Worm (Caenorhabditis elegans) whole organism, L4 larva: ENCODE measurements around the gene aakg-1.

Source experiments
- D1046.2 ChIP-seq: fragments of 200-800 bp; sonication (Bioruptor generic); IDR thresholded peaks from 2 replicates; pipeline ENCODE4 v1.3.6; 2022; ENCODE audit warnings: missing genetic modification characterization, missing compliant biosample characterization
- F26F4.8 ChIP-seq: fragments of 200-800 bp; sonication (Bioruptor generic); conservative IDR thresholded peaks from 2 replicates; pipeline ENCODE4 v1.3.6; 2022; ENCODE audit warnings: missing genetic modification characterization, missing compliant biosample characterization
- F37D6.2 ChIP-seq: sonication (generic microtip); optimal IDR thresholded peaks from 2 replicates; lab custom pipeline; 2016; ENCODE audit warnings: mild to moderate bottlenecking, missing genetic modification characterization, missing compliant biosample characterization
- F44E2.7 ChIP-seq: fragments of 200-800 bp; sonication (Bioruptor generic); IDR thresholded peaks from 2 replicates; pipeline ENCODE4 v2.1.2; 2022; ENCODE audit warnings: missing genetic modification characterization, missing compliant biosample characterization
- T26A8.4 ChIP-seq: fragments of 200-800 bp; sonication (Bioruptor generic); IDR thresholded peaks from 2 replicates; pipeline ENCODE4 v1.3.6; 2022; ENCODE audit warnings: missing genetic modification characterization, missing compliant biosample characterization
- Y48G9A.11 ChIP-seq: fragments of 200-800 bp; sonication (Bioruptor generic); IDR thresholded peaks from 2 replicates; pipeline ENCODE4 v1.3.6; 2022; ENCODE audit warnings: missing genetic modification reagents, missing genetic modification characterization, missing compliant biosample characterization
- Y75B8A.6 ChIP-seq: fragments of 200-800 bp; sonication (Bioruptor generic); IDR thresholded peaks from 2 replicates; pipeline ENCODE4 v1.3.6; 2022; ENCODE audit warnings: missing genetic modification reagents, missing genetic modification characterization, missing compliant biosample characterization
- ZK337.2 ChIP-seq: fragments of 200-800 bp; sonication (Bioruptor generic); IDR thresholded peaks from 2 replicates; pipeline ENCODE4 v1.3.6; 2022; ENCODE audit warnings: missing genetic modification reagents, missing genetic modification characterization, missing compliant biosample characterization
- ZK546.5 ChIP-seq, 2 experiments: sonication (generic microtip); optimal IDR thresholded peaks; 2 replicates each; lab custom pipeline; 2017; ENCODE audit warnings: missing biosample characterization in 2 of 2, missing genetic modification characterization in 2 of 2
- aly-2 ChIP-seq: sonication (generic microtip); optimal IDR thresholded peaks from 2 replicates; lab custom pipeline; 2018; ENCODE audit warnings: missing biosample characterization, missing genetic modification characterization
- arid-1 ChIP-seq: fragments of 200-800 bp; sonication (Bioruptor generic); conservative IDR thresholded peaks from 2 replicates; pipeline ENCODE4 v1.3.6; 2022; ENCODE audit warnings: missing genetic modification reagents, missing genetic modification characterization, missing compliant biosample characterization
- attf-4 ChIP-seq: sonication (generic microtip); optimal IDR thresholded peaks from 3 replicates; lab custom pipeline; 2017; ENCODE audit warnings: missing biosample characterization, missing genetic modification characterization
- ceh-44 ChIP-seq: fragments of 200-800 bp; sonication (Bioruptor generic); IDR thresholded peaks from 2 replicates; pipeline ENCODE4 v1.3.6; 2022; ENCODE audit warnings: missing genetic modification reagents, missing genetic modification characterization, missing compliant biosample characterization
- ceh-62 ChIP-seq: sonication (generic microtip); optimal IDR thresholded peaks from 2 replicates; lab custom pipeline; 2017; ENCODE audit warnings: missing biosample characterization, missing genetic modification characterization
- ceh-82 ChIP-seq: sonication (generic microtip); optimal IDR thresholded peaks from 2 replicates; lab custom pipeline; 2017; ENCODE audit warnings: missing biosample characterization, missing genetic modification characterization
- ces-1 ChIP-seq: fragments of 150-350 bp; sonication (generic microtip); optimal IDR thresholded peaks from 4 replicates; lab custom pipeline; 2014; ENCODE audit warnings: missing biosample characterization, missing genetic modification reagents, missing genetic modification characterization
- cey-2 ChIP-seq: sonication (generic microtip); optimal IDR thresholded peaks from 3 replicates; lab custom pipeline; 2017; ENCODE audit warnings: missing genetic modification characterization, mild to moderate bottlenecking, missing compliant biosample characterization, antibody characterized with exemption, borderline replicate concordance; ENCODE audit not compliant: insufficient read depth
- ctbp-1 ChIP-seq: fragments of 200-800 bp; sonication (Bioruptor generic); IDR thresholded peaks from 2 replicates; pipeline ENCODE4 v1.3.6; 2022; ENCODE audit warnings: missing genetic modification reagents, missing genetic modification characterization, missing compliant biosample characterization
- daf-16 ChIP-seq, 3 experiments: sonication (generic microtip); optimal IDR thresholded peaks; 2 replicates each; lab custom pipeline; 2016 to 2017; ENCODE audit warnings: missing genetic modification characterization in 3 of 3, missing genetic modification reagents in 3 of 3, mild to moderate bottlenecking in 2 of 3, missing compliant biosample characterization in 2 of 3, missing biosample characterization in 1 of 3, moderate library complexity in 1 of 3
- daf-8 ChIP-seq: fragments of 200-800 bp; sonication (Bioruptor generic); IDR thresholded peaks from 2 replicates; pipeline ENCODE4 v1.3.6; 2022; ENCODE audit warnings: missing genetic modification characterization, missing compliant biosample characterization
- dmd-8 ChIP-seq: fragments of 200-800 bp; sonication (Bioruptor generic); IDR thresholded peaks from 2 replicates; pipeline ENCODE4 v1.3.6; 2022; ENCODE audit warnings: missing genetic modification characterization, missing compliant biosample characterization
- dmd-9 ChIP-seq: fragments of 200-800 bp; sonication (Bioruptor generic); IDR thresholded peaks from 2 replicates; pipeline ENCODE4 v1.3.6; 2022; ENCODE audit warnings: missing genetic modification reagents, missing genetic modification characterization, missing compliant biosample characterization
- dve-1 ChIP-seq: sonication (generic microtip); optimal IDR thresholded peaks from 2 replicates; lab custom pipeline; 2017; ENCODE audit warnings: antibody characterized with exemption, mild to moderate bottlenecking, missing genetic modification characterization, missing compliant biosample characterization; ENCODE audit not compliant: insufficient read depth
- egl-27 ChIP-seq: sonication (generic microtip); optimal IDR thresholded peaks from 3 replicates; lab custom pipeline; 2017; ENCODE audit warnings: missing biosample characterization, missing genetic modification reagents, missing genetic modification characterization
- egl-43 ChIP-seq: fragments of 200-800 bp; sonication (Bioruptor generic); IDR thresholded peaks from 2 replicates; pipeline ENCODE4 v1.3.6; 2022; ENCODE audit warnings: missing genetic modification reagents, missing genetic modification characterization, missing compliant biosample characterization
- fos-1 ChIP-seq: fragments of 150-350 bp; optimal IDR thresholded peaks from 2 replicates; lab custom pipeline; 2014; ENCODE audit warnings: missing biosample characterization, missing genetic modification characterization
- gei-8 ChIP-seq: fragments of 200-800 bp; sonication (Bioruptor generic); optimal IDR thresholded peaks from 2 replicates; lab custom pipeline; 2018; ENCODE audit warnings: mild to moderate bottlenecking, missing genetic modification characterization, missing compliant biosample characterization
- hlh-30 ChIP-seq: sonication (generic microtip); optimal IDR thresholded peaks from 2 replicates; lab custom pipeline; 2017; ENCODE audit warnings: antibody characterized with exemption, mild to moderate bottlenecking, missing genetic modification characterization, missing compliant biosample characterization; ENCODE audit not compliant: insufficient read depth
- lim-7 ChIP-seq: fragments of 200-800 bp; sonication (Bioruptor generic); IDR thresholded peaks from 2 replicates; pipeline ENCODE4 v1.3.6; 2022; ENCODE audit warnings: missing genetic modification characterization, missing compliant biosample characterization
- lin-13 ChIP-seq: fragments of 150-350 bp; optimal IDR thresholded peaks from 2 replicates; lab custom pipeline; 2014; ENCODE audit warnings: missing biosample characterization, missing genetic modification reagents, missing genetic modification characterization
- lin-38 ChIP-seq: fragments of 200-800 bp; sonication (Bioruptor generic); IDR thresholded peaks from 2 replicates; pipeline ENCODE4 v1.3.6; 2022; ENCODE audit warnings: missing genetic modification reagents, missing genetic modification characterization, missing compliant biosample characterization
- lin-39 ChIP-seq: fragments of 150-350 bp; optimal IDR thresholded peaks from 2 replicates; lab custom pipeline; 2014; ENCODE audit warnings: missing biosample characterization, missing genetic modification reagents, missing genetic modification characterization
- lsy-2 ChIP-seq, 2 experiments: fragments of 150-350 bp in 1 of 2; sonication (generic microtip) in 1 of 2; optimal IDR thresholded peaks; 2 replicates each; lab custom pipeline; 2014 to 2017; ENCODE audit warnings: missing biosample characterization in 2 of 2, missing genetic modification characterization in 2 of 2
- madf-5 ChIP-seq, 2 experiments: fragments of 200-800 bp; sonication (Bioruptor generic); IDR thresholded peaks; 2 replicates each; pipeline ENCODE4 v1.3.6; 2022; ENCODE audit warnings: missing compliant biosample characterization in 2 of 2, missing genetic modification characterization in 2 of 2
- madf-9 ChIP-seq: fragments of 200-800 bp; sonication (Bioruptor generic); conservative IDR thresholded peaks from 2 replicates; pipeline ENCODE4 v1.3.6; 2022; ENCODE audit warnings: missing genetic modification reagents, missing genetic modification characterization, missing compliant biosample characterization
- nhr-102 ChIP-seq: sonication (generic microtip); optimal IDR thresholded peaks from 2 replicates; lab custom pipeline; 2016; ENCODE audit warnings: mild to moderate bottlenecking, missing genetic modification characterization, moderate library complexity, missing compliant biosample characterization
- nhr-111 ChIP-seq: fragments of 200-800 bp; sonication (Bioruptor generic); optimal IDR thresholded peaks from 2 replicates; lab custom pipeline; 2018; ENCODE audit warnings: mild to moderate bottlenecking, missing genetic modification characterization, missing compliant biosample characterization
- nhr-237 ChIP-seq: sonication (generic microtip); optimal IDR thresholded peaks from 2 replicates; lab custom pipeline; 2017; ENCODE audit warnings: missing biosample characterization, missing genetic modification characterization
- nhr-41 ChIP-seq: fragments of 200-800 bp; sonication (Bioruptor generic); IDR thresholded peaks from 2 replicates; pipeline ENCODE4 v1.3.6; 2022; ENCODE audit warnings: missing genetic modification reagents, missing genetic modification characterization, missing compliant biosample characterization
- nhr-6 ChIP-seq: fragments of 150-350 bp; optimal IDR thresholded peaks from 2 replicates; lab custom pipeline; 2014; ENCODE audit warnings: missing biosample characterization, missing genetic modification characterization
- nhr-76 ChIP-seq: fragments of 150-350 bp; optimal IDR thresholded peaks from 2 replicates; lab custom pipeline; 2014; ENCODE audit warnings: missing biosample characterization, missing genetic modification characterization
- nhr-77 ChIP-seq: fragments of 150-350 bp; optimal IDR thresholded peaks from 2 replicates; lab custom pipeline; 2014; ENCODE audit warnings: missing biosample characterization, missing genetic modification characterization
- rbr-2 ChIP-seq: sonication (generic microtip); optimal IDR thresholded peaks from 2 replicates; lab custom pipeline; 2016; ENCODE audit warnings: missing genotype, missing genetic modification characterization, missing compliant biosample characterization
- saeg-2 ChIP-seq: fragments of 200-800 bp; sonication (Bioruptor generic); IDR thresholded peaks from 2 replicates; pipeline ENCODE4 v1.3.6; 2022; ENCODE audit warnings: missing genetic modification reagents, missing genetic modification characterization, missing compliant biosample characterization
- skn-1 ChIP-seq: fragments of 150-350 bp; optimal IDR thresholded peaks from 2 replicates; lab custom pipeline; 2014; ENCODE audit warnings: missing biosample characterization, missing genetic modification characterization
- spr-1 ChIP-seq: sonication (generic microtip); optimal IDR thresholded peaks from 2 replicates; lab custom pipeline; 2016; ENCODE audit warnings: mild to moderate bottlenecking, missing genetic modification characterization, missing compliant biosample characterization
- spr-3 ChIP-seq: fragments of 200-800 bp; sonication (Bioruptor generic); optimal IDR thresholded peaks from 2 replicates; lab custom pipeline; 2018; ENCODE audit warnings: mild to moderate bottlenecking, missing genetic modification characterization, missing compliant biosample characterization
- unc-39 ChIP-seq: sonication (generic microtip); optimal IDR thresholded peaks from 2 replicates; lab custom pipeline; 2017; ENCODE audit warnings: missing biosample characterization, missing genetic modification characterization
- unc-62 ChIP-seq, 3 experiments: fragments of 150-350 bp in 1 of 3; sonication (generic microtip); optimal IDR thresholded peaks in 2 of 3; peaks in 1 of 3; 1 replicate in 1 of 3; 2 replicates in 2 of 3; lab custom pipeline; 2014 to 2017; ENCODE audit warnings: missing biosample characterization in 3 of 3, missing genetic modification characterization in 3 of 3, missing genetic modification reagents in 3 of 3, missing genotype in 1 of 3
- zag-1 ChIP-seq: fragments of 150-350 bp; optimal IDR thresholded peaks from 2 replicates; lab custom pipeline; 2014; ENCODE audit warnings: missing biosample characterization, missing genetic modification characterization
- ztf-7 ChIP-seq: fragments of 150-350 bp; optimal IDR thresholded peaks from 2 replicates; lab custom pipeline; 2014; ENCODE audit warnings: missing biosample characterization, missing genetic modification characterization

Gene aakg-1

DNA sequence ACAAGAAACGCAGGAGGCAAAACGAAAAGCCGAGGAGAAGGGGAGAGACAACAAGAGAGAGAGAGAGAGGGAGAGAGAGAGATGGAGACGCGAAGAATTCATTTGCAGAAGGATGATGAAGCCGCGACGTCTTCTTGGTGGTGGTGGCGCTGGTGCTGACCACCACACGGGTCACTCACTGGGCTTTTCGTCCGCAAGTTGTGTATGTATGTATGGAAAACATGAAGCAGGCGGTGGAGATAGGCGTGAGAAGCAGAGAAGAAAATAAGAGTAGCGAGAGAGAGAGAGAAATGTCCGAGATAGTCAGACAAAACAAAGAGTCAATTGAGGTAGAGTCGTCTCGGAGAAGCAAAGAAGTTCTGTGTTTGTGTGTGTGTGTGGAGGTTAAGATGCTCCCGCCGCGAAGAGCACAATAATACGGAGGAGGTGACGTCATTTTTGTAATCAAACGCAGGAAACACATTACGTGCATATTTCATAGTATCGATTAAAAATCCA lies 17.1 kb downstream of the aakg-1 start (continued):
- TF ChIP-seq F37D6.2 (tag; lab: Kevin White, UChicago) (peak; percentile 40), cey-2 (tag; lab: Kevin White, UChicago) (no peak), attf-4 (no peak), ZK546.5 (tag; optimal IDR thresholded peaks at IDR 0.05; lab: Kevin White, UChicago) (no peak), Y48G9A.11 (GFP tag; lab: Robert Waterston, UW) (no peak), nhr-77 (tag; lab: Kevin White, UChicago) (no peak), ZK337.2 (no peak), egl-27 (tag; lab: Kevin White, UChicago) (no peak), F26F4.8 (no peak), ceh-62 (tag; lab: Kevin White, UChicago) (no peak), lsy-2 (tag; optimal IDR thresholded peaks at IDR 0.05; lab: Kevin White, UChicago) (peak; percentile 49 to 59), nhr-237 (tag; lab: Kevin White, UChicago) (no peak), rbr-2 (tag; lab: Kevin White, UChicago) (peak; percentile 78), dve-1 (tag; lab: Kevin White, UChicago) (peak; percentile 49), daf-16 (GFP tag; optimal IDR thresholded peaks at IDR 0.05; lab: Kevin White, UChicago) (peak in 1 of 2 experiments; percentile 67), daf-16 (tag; optimal IDR thresholded peaks at IDR 0.05; lab: Kevin White, UChicago) (peak; percentile 66), madf-9 (no peak), gei-8 (GFP tag; lab: Kevin White, UChicago) (no peak), hlh-30 (tag; lab: Kevin White, UChicago) (peak; percentile 78), spr-1 (tag; lab: Kevin White, UChicago) (peak; percentile 43), ztf-7 (tag; lab: Kevin White, UChicago) (no peak), ceh-44 (GFP tag; lab: Robert Waterston, UW) (no peak), nhr-6 (tag; lab: Kevin White, UChicago) (peak; percentile 11), ceh-82 (tag; lab: Kevin White, UChicago) (no peak), saeg-2 (no peak), D1046.2 (GFP tag; lab: Robert Waterston, UW) (no peak), T26A8.4 (GFP tag; lab: Robert Waterston, UW) (peak; percentile 45; the same call in 1 of the 2 replicates), aly-2 (tag; lab: Kevin White, UChicago) (no peak), zag-1 (no peak), lim-7 (GFP tag; lab: Robert Waterston, UW) (no peak), nhr-41 (GFP tag; lab: Robert Waterston, UW) (0 out of 2 replicates have a peak, but pooled peaks have one; percentile 19), nhr-111 (GFP tag; lab: Kevin White, UChicago) (no peak), dmd-9 (GFP tag; lab: Robert Waterston, UW) (no peak), ces-1 (no peak), skn-1 (tag; lab: Kevin White, UChicago) (no peak), Y75B8A.6 (no peak), fos-1 (tag; lab: Kevin White, UChicago) (no peak), unc-39 (tag; lab: Kevin White, UChicago) (no peak), nhr-102 (tag; lab: Kevin White, UChicago) (peak; percentile 15), lin-13 (GFP tag; lab: Kevin White, UChicago) (peak; percentile 43), egl-43 (GFP tag; lab: Robert Waterston, UW) (peak; percentile 67; the same call in 1 of the 2 replicates), madf-5 (GFP tag; IDR thresholded peaks at IDR 0.05; lab: Robert Waterston, UW) (no peak), lin-38 (GFP tag; lab: Robert Waterston, UW) (0 out of 2 replicates have a peak, but pooled peaks have one; percentile 23), F44E2.7 (no peak), daf-8 (no peak), arid-1 (no peak), spr-3 (GFP tag; lab: Kevin White, UChicago) (no peak), lin-39 (tag; lab: Kevin White, UChicago) (no peak), dmd-8 (no peak), unc-62 (GFP tag; optimal IDR thresholded peaks at IDR 0.05 in 1 of 2; lab: Kevin White, UChicago) (peak in 1 of 2 experiments; percentile 96), unc-62 (tag; optimal IDR thresholded peaks at IDR 0.05; lab: Kevin White, UChicago) (no peak), ctbp-1 (GFP tag; lab: Robert Waterston, UW) (peak; percentile 79), nhr-76 (tag; lab: Kevin White, UChicago) (no peak)
